Fruit fly (Drosophila melanogaster) whole organism, prepupa: ENCODE measurements around the gene Apt1.
A peak's percentile ranks its signal among the peaks of the same experiment; 100 is the strongest.

Source experiments
- Blimp-1 ChIP-seq: fragments of 200-800 bp; sonication (Bioruptor generic); optimal IDR thresholded peaks from 3 replicates; lab custom pipeline; 2017; ENCODE audit warnings: missing biosample characterization, missing genetic modification characterization, mild to moderate bottlenecking, moderate library complexity, missing genetic modification reagents
- CG10669 ChIP-seq: fragments of 200-800 bp; sonication (Bioruptor generic); optimal IDR thresholded peaks from 3 replicates; lab custom pipeline; 2018; ENCODE audit warnings: missing biosample characterization, mild to moderate bottlenecking, missing genetic modification characterization, moderate library complexity
- CG11294 ChIP-seq: fragments of 200-800 bp; sonication (Bioruptor generic); IDR thresholded peaks from 2 replicates; pipeline ENCODE4 v1.3.6; 2022; ENCODE audit warnings: missing biosample characterization, missing genetic modification characterization
- CG11762 ChIP-seq: fragments of 200-800 bp; sonication (Bioruptor generic); optimal IDR thresholded peaks from 3 replicates; lab custom pipeline; 2016; ENCODE audit warnings: missing biosample characterization, missing genetic modification characterization; ENCODE audit not compliant: insufficient read depth
- CG15336 ChIP-seq: fragments of 200-800 bp; sonication (Bioruptor generic); IDR thresholded peaks from 2 replicates; pipeline ENCODE4 v1.3.6; 2022; ENCODE audit warnings: missing biosample characterization, missing genetic modification characterization
- CG1621 ChIP-seq: fragments of 200-800 bp; sonication (Bioruptor generic); optimal IDR thresholded peaks from 3 replicates; lab custom pipeline; 2018; ENCODE audit warnings: missing biosample characterization, mild to moderate bottlenecking, missing genetic modification characterization
- CG16779 ChIP-seq: fragments of 200-800 bp; sonication (Bioruptor generic); optimal IDR thresholded peaks from 3 replicates; lab custom pipeline; 2017; ENCODE audit warnings: missing biosample characterization, mild to moderate bottlenecking, missing genetic modification characterization
- CG3032 ChIP-seq: fragments of 200-800 bp; optimal IDR thresholded peaks from 2 replicates; lab custom pipeline; 2019; ENCODE audit warnings: missing biosample characterization, mild to moderate bottlenecking, missing genetic modification characterization, moderate library complexity
- CG31627 ChIP-seq: fragments of 200-800 bp; sonication (Bioruptor generic); optimal IDR thresholded peaks from 3 replicates; lab custom pipeline; 2016; ENCODE audit warnings: missing biosample characterization, missing genetic modification characterization
- CG32006 ChIP-seq: fragments of 200-800 bp; sonication (Bioruptor generic); optimal IDR thresholded peaks from 3 replicates; lab custom pipeline; 2017; ENCODE audit warnings: missing biosample characterization, mild to moderate bottlenecking, missing genetic modification characterization
- CG3919 ChIP-seq: fragments of 200-800 bp; sonication (Bioruptor generic); optimal IDR thresholded peaks from 3 replicates; lab custom pipeline; 2016; ENCODE audit warnings: missing biosample characterization, missing genetic modification characterization
- CG4318 ChIP-seq: fragments of 200-800 bp; sonication (Bioruptor generic); optimal IDR thresholded peaks from 3 replicates; lab custom pipeline; 2017; ENCODE audit warnings: missing biosample characterization, mild to moderate bottlenecking, missing genetic modification characterization
- CG6163 ChIP-seq: fragments of 200-800 bp; sonication (Bioruptor generic); IDR thresholded peaks from 3 replicates; pipeline ENCODE4 v1.3.6; 2022; ENCODE audit warnings: missing biosample characterization, missing genetic modification characterization
- CG6276 ChIP-seq: fragments of 200-800 bp; sonication (Bioruptor generic); optimal IDR thresholded peaks from 2 replicates; lab custom pipeline; 2017; ENCODE audit warnings: missing biosample characterization, mild to moderate bottlenecking, missing genetic modification characterization
- CG6808 ChIP-seq: fragments of 200-800 bp; sonication (Bioruptor generic); optimal IDR thresholded peaks from 3 replicates; lab custom pipeline; 2017; ENCODE audit warnings: missing biosample characterization, missing genetic modification characterization, mild to moderate bottlenecking, moderate library complexity, missing genetic modification reagents
- CG6854 ChIP-seq: fragments of 200-800 bp; sonication (Bioruptor generic); optimal IDR thresholded peaks from 2 replicates; lab custom pipeline; 2017; ENCODE audit warnings: missing biosample characterization, mild to moderate bottlenecking, missing genetic modification characterization
- CG7368 ChIP-seq: fragments of 200-800 bp; sonication (Bioruptor generic); optimal IDR thresholded peaks from 3 replicates; lab custom pipeline; 2016; ENCODE audit warnings: missing biosample characterization, missing genetic modification characterization
- CG8119 ChIP-seq: fragments of 200-800 bp; sonication (Bioruptor generic); IDR thresholded peaks from 3 replicates; pipeline ENCODE4 v1.3.6; 2022; ENCODE audit warnings: missing biosample characterization, missing genetic modification characterization
- CG8319 ChIP-seq: fragments of 200-800 bp; sonication (Bioruptor generic); optimal IDR thresholded peaks from 3 replicates; lab custom pipeline; 2016; ENCODE audit warnings: missing biosample characterization, missing genetic modification characterization
- CG9139 ChIP-seq: fragments of 200-800 bp; sonication (Bioruptor generic); optimal IDR thresholded peaks from 3 replicates; lab custom pipeline; 2017; ENCODE audit warnings: missing biosample characterization, mild to moderate bottlenecking, missing genetic modification characterization
- Eip75B ChIP-seq: fragments of 200-800 bp; sonication (Bioruptor generic); optimal IDR thresholded peaks from 3 replicates; lab custom pipeline; 2016; ENCODE audit warnings: missing biosample characterization, missing genetic modification characterization
- Eip93F ChIP-seq: fragments of 200-800 bp; sonication (Bioruptor generic); optimal IDR thresholded peaks from 2 replicates; lab custom pipeline; 2016; ENCODE audit warnings: missing biosample characterization, mild to moderate bottlenecking, missing genetic modification characterization
- Ets21C ChIP-seq: fragments of 200-800 bp; sonication (Bioruptor generic); optimal IDR thresholded peaks from 3 replicates; lab custom pipeline; 2016; ENCODE audit warnings: missing biosample characterization, missing genetic modification characterization
- Ets96B ChIP-seq: fragments of 200-800 bp; optimal IDR thresholded peaks from 2 replicates; lab custom pipeline; 2019; ENCODE audit warnings: missing biosample characterization, mild to moderate bottlenecking, missing genetic modification characterization, moderate library complexity
- Gug ChIP-seq: fragments of 200-800 bp; sonication (Bioruptor generic); IDR thresholded peaks from 2 replicates; pipeline ENCODE4 v1.3.6; 2022; ENCODE audit warnings: missing biosample characterization, missing genetic modification characterization
- Hr38 ChIP-seq: sonication (Bioruptor generic); optimal IDR thresholded peaks from 2 replicates; lab custom pipeline; 2016; ENCODE audit warnings: missing biosample characterization, missing genetic modification characterization
- Lpt ChIP-seq: fragments of 200-800 bp; sonication (Bioruptor generic); optimal IDR thresholded peaks from 3 replicates; lab custom pipeline; 2016; ENCODE audit warnings: missing biosample characterization, missing genetic modification characterization
- OdsH ChIP-seq: fragments of 200-800 bp; sonication (Bioruptor generic); optimal IDR thresholded peaks from 3 replicates; lab custom pipeline; 2016; ENCODE audit warnings: missing biosample characterization, missing genetic modification characterization
- Smox ChIP-seq: fragments of 200-800 bp; sonication (Bioruptor generic); optimal IDR thresholded peaks from 3 replicates; lab custom pipeline; 2016; ENCODE audit warnings: missing biosample characterization, missing genetic modification characterization
- Sox102F ChIP-seq: fragments of 200-800 bp; sonication (Bioruptor generic); optimal IDR thresholded peaks from 2 replicates; lab custom pipeline; 2016; ENCODE audit warnings: missing biosample characterization, mild to moderate bottlenecking, missing genetic modification characterization
- Sox14 ChIP-seq: fragments of 200-800 bp; sonication (Bioruptor generic); optimal IDR thresholded peaks from 3 replicates; lab custom pipeline; 2016; ENCODE audit warnings: missing biosample characterization, missing genetic modification characterization
- Sox15 ChIP-seq: fragments of 200-800 bp; sonication (Bioruptor generic); optimal IDR thresholded peaks from 3 replicates; lab custom pipeline; 2016; ENCODE audit warnings: missing biosample characterization, missing genetic modification characterization
- achi ChIP-seq: fragments of 200-800 bp; sonication (Bioruptor generic); optimal IDR thresholded peaks from 3 replicates; lab custom pipeline; 2016; ENCODE audit warnings: missing biosample characterization, missing genetic modification characterization
- acj6 ChIP-seq: fragments of 200-800 bp; sonication (Bioruptor generic); optimal IDR thresholded peaks from 3 replicates; lab custom pipeline; 2016; ENCODE audit warnings: missing biosample characterization, missing genetic modification characterization
- cyc ChIP-seq: fragments of 200-800 bp; sonication (Bioruptor generic); optimal IDR thresholded peaks from 3 replicates; lab custom pipeline; 2016; ENCODE audit warnings: missing biosample characterization, missing genetic modification characterization
- dac ChIP-seq: fragments of 200-800 bp; sonication (Bioruptor generic); optimal IDR thresholded peaks from 2 replicates; lab custom pipeline; 2017; ENCODE audit warnings: missing biosample characterization, mild to moderate bottlenecking, missing genetic modification characterization
- dsx ChIP-seq: fragments of 200-800 bp; optimal IDR thresholded peaks from 3 replicates; lab custom pipeline; 2019; ENCODE audit warnings: missing biosample characterization, mild to moderate bottlenecking, missing genetic modification characterization, moderate library complexity; ENCODE audit not compliant: poor library complexity, severe bottlenecking
- eg ChIP-seq: fragments of 200-800 bp; sonication (Bioruptor generic); IDR thresholded peaks from 3 replicates; pipeline ENCODE4 v1.3.6; 2022; ENCODE audit warnings: missing biosample characterization, missing genetic modification characterization
- esn ChIP-seq: fragments of 200-800 bp; sonication (Bioruptor generic); optimal IDR thresholded peaks from 2 replicates; lab custom pipeline; 2016; ENCODE audit warnings: missing biosample characterization, mild to moderate bottlenecking, missing genetic modification characterization, moderate library complexity
- fd59A ChIP-seq: fragments of 200-800 bp; sonication (Bioruptor generic); optimal IDR thresholded peaks from 2 replicates; lab custom pipeline; 2017; ENCODE audit warnings: missing biosample characterization, mild to moderate bottlenecking, missing genetic modification characterization, missing genetic modification reagents
- fd85E ChIP-seq: fragments of 200-800 bp; sonication (Bioruptor generic); optimal IDR thresholded peaks from 3 replicates; lab custom pipeline; 2016; ENCODE audit warnings: missing biosample characterization, missing genetic modification characterization
- fkh ChIP-seq: fragments of 200-800 bp; sonication (Bioruptor generic); optimal IDR thresholded peaks from 3 replicates; lab custom pipeline; 2017; ENCODE audit warnings: missing biosample characterization, mild to moderate bottlenecking, missing genetic modification characterization, moderate library complexity
- lz ChIP-seq: fragments of 200-800 bp; sonication (Bioruptor generic); optimal IDR thresholded peaks from 3 replicates; lab custom pipeline; 2016; ENCODE audit warnings: missing biosample characterization, missing genetic modification characterization
- net ChIP-seq: fragments of 200-800 bp; sonication (Bioruptor generic); optimal IDR thresholded peaks from 3 replicates; lab custom pipeline; 2016; ENCODE audit warnings: missing biosample characterization, missing genetic modification characterization
- pdm3 ChIP-seq: fragments of 200-800 bp; sonication (Bioruptor generic); optimal IDR thresholded peaks from 3 replicates; lab custom pipeline; 2016; ENCODE audit warnings: missing biosample characterization, missing genetic modification characterization
- salr ChIP-seq, 2 experiments: fragments of 200-800 bp; sonication (Bioruptor generic); optimal IDR thresholded peaks; 3 replicates each; lab custom pipeline; 2016 to 2018; ENCODE audit warnings: missing biosample characterization in 2 of 2, missing genetic modification characterization in 2 of 2, mild to moderate bottlenecking in 1 of 2
- spab ChIP-seq: fragments of 200-800 bp; sonication (Bioruptor generic); optimal IDR thresholded peaks from 2 replicates; lab custom pipeline; 2017; ENCODE audit warnings: missing biosample characterization, mild to moderate bottlenecking, missing genetic modification characterization, missing genetic modification reagents
- topi ChIP-seq: fragments of 200-800 bp; sonication (Bioruptor generic); optimal IDR thresholded peaks from 3 replicates; lab custom pipeline; 2016; ENCODE audit warnings: missing biosample characterization, missing genetic modification characterization
- vri ChIP-seq: fragments of 200-800 bp; sonication (Bioruptor generic); optimal IDR thresholded peaks from 3 replicates; lab custom pipeline; 2016; ENCODE audit warnings: missing biosample characterization, mild to moderate bottlenecking, missing genetic modification characterization

Gene Apt1

dm6 chr3L:11645933-11646332 is 18.1 kb downstream of the Apt1 start, which contains the start of gene CG6071:
TSS of gene CG6071 (minus strand) at chr3L:11646033.
- no peak for TF ChIP-seq CG6276 (GFP tag; lab: Kevin White, UChicago)
- TF ChIP-seq Eip93F (GFP tag; lab: Kevin White, UChicago): no peak
- no peak for TF ChIP-seq dac
- TF ChIP-seq CG10669 (GFP tag; lab: Kevin White, UChicago): no peak
- TF ChIP-seq CG11294 (GFP tag; lab: Robert Waterston, UW): no peak
- TF ChIP-seq Eip75B (GFP tag; lab: Kevin White, UChicago): no peak
- TF ChIP-seq CG8119 (GFP tag; lab: Robert Waterston, UW): no peak
- TF ChIP-seq CG11762 (GFP tag; lab: Kevin White, UChicago): no peak
- no peak for TF ChIP-seq CG31627 (GFP tag; lab: Kevin White, UChicago)
- TF ChIP-seq cyc (GFP tag; lab: Kevin White, UChicago): no peak
- no peak for TF ChIP-seq topi (GFP tag; lab: Kevin White, UChicago)
- no peak for TF ChIP-seq Sox14 (GFP tag; lab: Kevin White, UChicago)
- no peak for TF ChIP-seq Blimp-1
- no peak for TF ChIP-seq acj6 (GFP tag; lab: Kevin White, UChicago)
- TF ChIP-seq CG15336 (GFP tag; lab: Robert Waterston, UW): no peak
- no peak for TF ChIP-seq CG4318 (GFP tag; lab: Kevin White, UChicago)
- no peak for TF ChIP-seq CG9139 (GFP tag; lab: Kevin White, UChicago)
- TF ChIP-seq spab: no peak
- no peak for TF ChIP-seq Smox

- no peak for TF ChIP-seq CG10669 (GFP tag; lab: Kevin White, UChicago)
- peak; percentile 62 for TF ChIP-seq Sox102F (GFP tag; lab: Kevin White, UChicago)
- no peak for TF ChIP-seq fd59A (GFP tag; lab: Kevin White, UChicago)
- TF ChIP-seq CG32006: no peak
- TF ChIP-seq CG1621 (tag; lab: Kevin White, UChicago): no peak
- no peak for TF ChIP-seq Hr38
- TF ChIP-seq achi: peak; percentile 70
- TF ChIP-seq acj6 (GFP tag; lab: Kevin White, UChicago): peak; percentile 73
- TF ChIP-seq Ets96B: no peak
- TF ChIP-seq Ets21C (GFP tag; lab: Kevin White, UChicago): no peak
- no peak for TF ChIP-seq vri (GFP tag; lab: Kevin White, UChicago)
- TF ChIP-seq CG6808: no peak
- TF ChIP-seq Lpt (GFP tag; lab: Kevin White, UChicago): no peak
- peak; percentile 79 for TF ChIP-seq OdsH (GFP tag; lab: Kevin White, UChicago)
- TF ChIP-seq net (GFP tag; lab: Kevin White, UChicago): no peak
- no peak for TF ChIP-seq dsx
- peak; percentile 82 for TF ChIP-seq CG31627 (GFP tag; lab: Kevin White, UChicago)
- no peak for TF ChIP-seq Gug (GFP tag; lab: Robert Waterston, UW)
- peak in 1 of 2 experiments; percentile 24 for TF ChIP-seq salr (GFP tag; optimal IDR thresholded peaks at IDR 0.05; lab: Kevin White, UChicago)
- no peak for TF ChIP-seq pdm3 (GFP tag; lab: Kevin White, UChicago)
- TF ChIP-seq fd85E (GFP tag; lab: Kevin White, UChicago): no peak
- peak; percentile 65 for TF ChIP-seq eg (GFP tag; lab: Robert Waterston, UW)
- no peak for TF ChIP-seq cyc (GFP tag; lab: Kevin White, UChicago)
- TF ChIP-seq CG3032: no peak
- no peak for TF ChIP-seq CG6163 (GFP tag; lab: Robert Waterston, UW)
- no peak for TF ChIP-seq fkh (GFP tag; lab: Kevin White, UChicago)
- peak; percentile 58 for TF ChIP-seq Sox15 (GFP tag; lab: Kevin White, UChicago)
- peak; percentile 53 for TF ChIP-seq CG7368
- TF ChIP-seq CG8319 (GFP tag; lab: Kevin White, UChicago): peak; percentile 37
- TF ChIP-seq Eip75B (GFP tag; lab: Kevin White, UChicago): no peak
- peak; percentile 60 for TF ChIP-seq CG15336 (GFP tag; lab: Robert Waterston, UW)
- no peak for TF ChIP-seq CG3919 (GFP tag; lab: Kevin White, UChicago)
- peak; percentile 69 for TF ChIP-seq lz (GFP tag; lab: Kevin White, UChicago)
- no peak for TF ChIP-seq CG6854 (GFP tag; lab: Kevin White, UChicago)
- peak; percentile 79 for TF ChIP-seq esn (GFP tag; lab: Kevin White, UChicago)
- no peak for TF ChIP-seq Smox
- TF ChIP-seq CG11762 (GFP tag; lab: Kevin White, UChicago): peak; percentile 49
- no peak for TF ChIP-seq CG6276 (GFP tag; lab: Kevin White, UChicago)
- no peak for TF ChIP-seq CG16779 (tag; lab: Kevin White, UChicago)
- TF ChIP-seq dac: no peak
- TF ChIP-seq Blimp-1: no peak
These were observed 20.6 kb downstream of the Apt1 start, which contains the start of the genes RIOK1 and Polr3H for dm6 chr3L:11648410-11648809. TSS of gene RIOK1 (minus strand) at chr3L:11648474. TSS of gene Polr3H (plus strand) at chr3L:11648756.
